Fruit fly (Drosophila melanogaster) whole organism, embryonic: ENCODE results near the gene CG31075.

ENCODE experiments used
- Antp ChIP-seq: fragments of 200-800 bp; sonication (Bioruptor generic); optimal IDR thresholded peaks from 3 replicates; lab custom pipeline; 2016; ENCODE audit warnings: missing biosample characterization, missing genetic modification characterization
- Atf6 ChIP-seq: fragments of 200-800 bp; sonication (Bioruptor generic); IDR thresholded peaks from 2 replicates; pipeline ENCODE4 v1.3.6; 2022; ENCODE audit warnings: missing biosample characterization, missing genetic modification characterization
- CG10366 ChIP-seq: fragments of 200-800 bp; sonication (Bioruptor generic); IDR thresholded peaks from 2 replicates; pipeline ENCODE4 v1.3.6; 2022; ENCODE audit warnings: missing biosample characterization, missing genetic modification characterization
- CG11504 ChIP-seq: fragments of 200-800 bp; sonication (Bioruptor generic); optimal IDR thresholded peaks from 3 replicates; lab custom pipeline; 2019; ENCODE audit warnings: missing biosample characterization, mild to moderate bottlenecking, missing genetic modification characterization, moderate library complexity
- CG11560 ChIP-seq: fragments of 200-800 bp; sonication (Bioruptor generic); IDR thresholded peaks from 3 replicates; pipeline ENCODE4 v1.3.6; 2022; ENCODE audit warnings: missing biosample characterization, missing genetic modification characterization
- CG13123 ChIP-seq: fragments of 200-800 bp; sonication (Bioruptor generic); optimal IDR thresholded peaks from 2 replicates; lab custom pipeline; 2016; ENCODE audit warnings: missing biosample characterization, missing genetic modification characterization
- CG13296 ChIP-seq: fragments of 200-800 bp; sonication (Bioruptor generic); optimal IDR thresholded peaks from 3 replicates; lab custom pipeline; 2018; ENCODE audit warnings: missing biosample characterization, mild to moderate bottlenecking, missing genetic modification characterization
- CG14860 ChIP-seq: fragments of 200-800 bp; sonication (Bioruptor generic); IDR thresholded peaks from 3 replicates; pipeline ENCODE4 v1.3.6; 2022; ENCODE audit warnings: missing biosample characterization, missing genetic modification characterization; ENCODE audit not compliant: partially characterized antibody
- CG15479 ChIP-seq: fragments of 200-800 bp; sonication (Bioruptor generic); optimal IDR thresholded peaks from 3 replicates; lab custom pipeline; 2019; ENCODE audit warnings: missing biosample characterization, mild to moderate bottlenecking, missing genetic modification characterization, moderate library complexity
- CG17359 ChIP-seq: fragments of 200-800 bp; sonication (Bioruptor generic); optimal IDR thresholded peaks from 3 replicates; lab custom pipeline; 2018; ENCODE audit warnings: missing biosample characterization, mild to moderate bottlenecking, missing genetic modification characterization, moderate library complexity
- CG1832 ChIP-seq: fragments of 200-800 bp; sonication (Bioruptor generic); optimal IDR thresholded peaks from 2 replicates; lab custom pipeline; 2017; ENCODE audit warnings: missing biosample characterization, mild to moderate bottlenecking, missing genetic modification characterization, inconsistent platforms
- CG2202 ChIP-seq: fragments of 200-800 bp; sonication (Bioruptor generic); optimal IDR thresholded peaks from 2 replicates; lab custom pipeline; 2018; ENCODE audit warnings: missing biosample characterization, mild to moderate bottlenecking, missing genetic modification characterization
- CG2678 ChIP-seq: fragments of 200-800 bp; sonication (Bioruptor generic); optimal IDR thresholded peaks from 3 replicates; lab custom pipeline; 2019; ENCODE audit warnings: missing biosample characterization, mild to moderate bottlenecking, missing genetic modification characterization, moderate library complexity
- CG30403 ChIP-seq: fragments of 200-800 bp; sonication (Bioruptor generic); optimal IDR thresholded peaks from 3 replicates; lab custom pipeline; 2016; ENCODE audit warnings: missing biosample characterization, missing genetic modification characterization
- CG31441 ChIP-seq: fragments of 200-800 bp; sonication (Bioruptor generic); IDR thresholded peaks from 2 replicates; pipeline ENCODE4 v1.3.6; 2022; ENCODE audit warnings: missing biosample characterization, missing genetic modification characterization
- CG34422 ChIP-seq: fragments of 200-800 bp; sonication (Bioruptor generic); IDR thresholded peaks from 3 replicates; pipeline ENCODE4 v1.3.6; 2022; ENCODE audit warnings: missing biosample characterization, missing genetic modification characterization
- CG6654 ChIP-seq: fragments of 200-800 bp; sonication (Bioruptor generic); optimal IDR thresholded peaks from 2 replicates; lab custom pipeline; 2017; ENCODE audit warnings: missing biosample characterization, mild to moderate bottlenecking, missing genetic modification characterization
- CG9609 ChIP-seq: fragments of 200-800 bp; sonication (Bioruptor generic); optimal IDR thresholded peaks from 3 replicates; lab custom pipeline; 2016; ENCODE audit warnings: missing biosample characterization, missing genetic modification characterization
- Dll ChIP-seq: fragments of 200-800 bp; sonication (Bioruptor generic); IDR thresholded peaks from 4 replicates; pipeline ENCODE4 v1.3.6; 2022; ENCODE audit warnings: missing biosample characterization, missing genetic modification characterization; ENCODE audit not compliant: partially characterized antibody
- Doc2 ChIP-seq: fragments of 200-800 bp; sonication (Bioruptor generic); IDR thresholded peaks from 2 replicates; pipeline ENCODE4 v1.3.6; 2022; ENCODE audit warnings: missing biosample characterization, missing genetic modification characterization
- Doc3 ChIP-seq: fragments of 200-800 bp; sonication (Bioruptor generic); IDR thresholded peaks from 3 replicates; pipeline ENCODE4 v1.3.6; 2022; ENCODE audit warnings: missing biosample characterization, missing genetic modification characterization; ENCODE audit not compliant: partially characterized antibody
- E2f2 ChIP-seq: fragments of 200-800 bp; sonication (Bioruptor generic); IDR thresholded peaks from 2 replicates; pipeline ENCODE4 v1.3.6; 2022; ENCODE audit warnings: missing biosample characterization, missing genetic modification characterization
- Eip74EF ChIP-seq, 2 experiments: fragments of 200-800 bp in 1 of 2; fragments of >200 bp in 1 of 2; sonication (Bioruptor generic) in 1 of 2; optimal IDR thresholded peaks; 2 replicates each; lab custom pipeline; 2017 to 2019; ENCODE audit warnings: missing biosample characterization in 2 of 2, missing genetic modification characterization in 2 of 2, mild to moderate bottlenecking in 1 of 2, moderate library complexity in 1 of 2
- Ets65A ChIP-seq: fragments of 200-800 bp; sonication (Bioruptor generic); peaks from one replicate; lab custom pipeline; 2016; ENCODE audit warnings: missing biosample characterization, missing genetic modification characterization
- Fer1 ChIP-seq: fragments of 200-800 bp; sonication (Bioruptor generic); optimal IDR thresholded peaks from 2 replicates; lab custom pipeline; 2017; ENCODE audit warnings: missing biosample characterization, mild to moderate bottlenecking, missing genetic modification characterization
- Fer2 ChIP-seq: fragments of 200-800 bp; sonication (Bioruptor generic); optimal IDR thresholded peaks from 2 replicates; lab custom pipeline; 2018; ENCODE audit warnings: missing biosample characterization, mild to moderate bottlenecking, missing genetic modification characterization, moderate library complexity
- HLH54F ChIP-seq: fragments of 200-800 bp; sonication (Bioruptor generic); optimal IDR thresholded peaks from 3 replicates; lab custom pipeline; 2016; ENCODE audit warnings: missing biosample characterization, missing genetic modification characterization
- Hand ChIP-seq: fragments of 200-800 bp; sonication (Bioruptor generic); optimal IDR thresholded peaks from 2 replicates; lab custom pipeline; 2017; ENCODE audit warnings: mild to moderate bottlenecking, missing biosample characterization, missing genetic modification reagents, missing genetic modification characterization
- Lpt ChIP-seq: fragments of >200 bp; optimal IDR thresholded peaks from 2 replicates; lab custom pipeline; 2018; ENCODE audit warnings: missing biosample characterization, missing genetic modification characterization
- Med ChIP-seq: fragments of 200-800 bp; sonication (Bioruptor generic); peaks from one replicate; lab custom pipeline; 2016; ENCODE audit warnings: missing biosample characterization, missing genetic modification characterization, mild to moderate bottlenecking, inconsistent platforms, moderate library complexity
- Oli ChIP-seq: fragments of 200-800 bp; sonication (Bioruptor generic); optimal IDR thresholded peaks from 2 replicates; lab custom pipeline; 2018; ENCODE audit warnings: missing biosample characterization, mild to moderate bottlenecking, missing genetic modification characterization, moderate library complexity
- Sin3A ChIP-seq: fragments of >200 bp; optimal IDR thresholded peaks from 2 replicates; lab custom pipeline; 2018
- Sry-β ChIP-seq: fragments of 200-800 bp; sonication (Bioruptor generic); optimal IDR thresholded peaks from 2 replicates; lab custom pipeline; 2018; ENCODE audit warnings: missing biosample characterization, mild to moderate bottlenecking, missing genetic modification characterization, moderate library complexity
- ato ChIP-seq: fragments of 200-800 bp; sonication (Bioruptor generic); IDR thresholded peaks from 2 replicates; pipeline ENCODE4 v1.3.6; 2022; ENCODE audit warnings: missing biosample characterization, missing genetic modification characterization; ENCODE audit not compliant: partially characterized antibody
- chinmo ChIP-seq: fragments of 200-800 bp; sonication (Bioruptor generic); IDR thresholded peaks from 4 replicates; pipeline ENCODE4 v1.3.6; 2022; ENCODE audit warnings: missing biosample characterization, missing genetic modification characterization; ENCODE audit not compliant: partially characterized antibody
- crp ChIP-seq, 2 experiments: fragments of 200-800 bp; sonication (Bioruptor generic); optimal IDR thresholded peaks; 2 replicates in 1 of 2; 3 replicates in 1 of 2; lab custom pipeline; 2017; ENCODE audit warnings: missing biosample characterization in 2 of 2, missing genetic modification characterization in 2 of 2, mild to moderate bottlenecking in 1 of 2, moderate library complexity in 1 of 2
- exex ChIP-seq: fragments of 200-800 bp; sonication (Bioruptor generic); optimal IDR thresholded peaks from 4 replicates; lab custom pipeline; 2018; ENCODE audit warnings: missing biosample characterization, mild to moderate bottlenecking, missing genetic modification characterization, moderate library complexity
- grn ChIP-seq: fragments of 200-800 bp; sonication (Bioruptor generic); optimal IDR thresholded peaks from 3 replicates; lab custom pipeline; 2017; ENCODE audit warnings: missing biosample characterization, missing genetic modification characterization
- lab ChIP-seq: fragments of 200-800 bp; sonication (Bioruptor generic); optimal IDR thresholded peaks from 3 replicates; lab custom pipeline; 2017; ENCODE audit warnings: missing biosample characterization, missing genetic modification characterization, mild to moderate bottlenecking, moderate library complexity, missing genetic modification reagents
- lilli ChIP-seq: fragments of 200-800 bp; sonication (Bioruptor generic); optimal IDR thresholded peaks from 3 replicates; lab custom pipeline; 2016; ENCODE audit warnings: missing biosample characterization, missing genetic modification characterization
- maf-S ChIP-seq: fragments of 200-800 bp; sonication (Bioruptor generic); optimal IDR thresholded peaks from 2 replicates; lab custom pipeline; 2016; ENCODE audit warnings: missing biosample characterization, missing genetic modification characterization
- nom ChIP-seq: fragments of 200-800 bp; sonication (Bioruptor generic); optimal IDR thresholded peaks from 2 replicates; lab custom pipeline; 2017; ENCODE audit warnings: missing biosample characterization, missing genetic modification characterization, mild to moderate bottlenecking, moderate library complexity, missing genetic modification reagents
- sr ChIP-seq: fragments of 200-800 bp; sonication (Bioruptor generic); IDR thresholded peaks from 3 replicates; pipeline ENCODE4 v1.3.6; 2022; ENCODE audit warnings: missing biosample characterization, missing genetic modification characterization
- sug ChIP-seq: fragments of 200-800 bp; optimal IDR thresholded peaks from 2 replicates; lab custom pipeline; 2019; ENCODE audit warnings: missing biosample characterization, mild to moderate bottlenecking, missing genetic modification characterization, moderate library complexity
- trem ChIP-seq: fragments of 200-800 bp; optimal IDR thresholded peaks from 3 replicates; lab custom pipeline; 2019; ENCODE audit warnings: missing biosample characterization, mild to moderate bottlenecking, missing genetic modification characterization, moderate library complexity
- wor ChIP-seq: fragments of 200-800 bp; sonication (Bioruptor generic); IDR thresholded peaks from 2 replicates; pipeline ENCODE4 v1.3.6; 2022; ENCODE audit warnings: missing biosample characterization, missing genetic modification characterization
- zfh2 ChIP-seq: fragments of 200-800 bp; sonication (Bioruptor generic); optimal IDR thresholded peaks from 2 replicates; lab custom pipeline; 2016; ENCODE audit warnings: missing biosample characterization, missing genetic modification characterization

The CG31075 gene

dm6 chr3R:26987455-26987854 lies 862 bp downstream of the CG31075 start (continued):
- TF ChIP-seq CG11560 (tag; lab: Robert Waterston, UW) (no peak), exex (peak; percentile 88), nom (GFP tag; lab: Kevin White, UChicago) (no peak), CG13296 (GFP tag; lab: Kevin White, UChicago) (peak; percentile 50), CG1832 (GFP tag; lab: Kevin White, UChicago) (no peak), Ets65A (peak; percentile 3), Fer2 (no peak)

dm6 chr3R:26984437-26984836 lies 3.9 kb downstream of the CG31075 start:
- TF ChIP-seq Hand (GFP tag; lab: Kevin White, UChicago) = no peak
- TF ChIP-seq CG14860 (GFP tag; lab: Robert Waterston, UW) = no peak
- peak; percentile 77 for TF ChIP-seq exex
- peak; percentile 52 for TF ChIP-seq grn (GFP tag; lab: Kevin White, UChicago)

- TF ChIP-seq Med (GFP tag; lab: Kevin White, UChicago) (peak; percentile 52), ato (GFP tag; lab: Robert Waterston, UW) (no peak), wor (GFP tag; lab: Robert Waterston, UW) (no peak), CG30403 (GFP tag; lab: Kevin White, UChicago) (no peak), CG11504 (no peak), sr (GFP tag; lab: Robert Waterston, UW) (no peak), Oli (tag; lab: Kevin White, UChicago) (no peak), CG34422 (GFP tag; lab: Robert Waterston, UW) (no peak), E2f2 (GFP tag; lab: Robert Waterston, UW) (no peak), Dll (GFP tag; lab: Robert Waterston, UW) (no peak), zfh2 (GFP tag; lab: Kevin White, UChicago) (no peak), Lpt (GFP tag; lab: Kevin White, UChicago) (no peak), CG6654 (no peak), CG10366 (GFP tag; lab: Robert Waterston, UW) (no peak), lab (no peak), Antp (GFP tag; lab: Kevin White, UChicago) (no peak), Doc2 (no peak), CG11560 (tag; lab: Robert Waterston, UW) (no peak), CG1832 (GFP tag; lab: Kevin White, UChicago) (no peak), Doc3 (no peak), trem (tag; lab: Kevin White, UChicago) (no peak), CG2202 (tag; lab: Kevin White, UChicago) (no peak), Ets65A (no peak), CG15479 (no peak), chinmo (GFP tag; lab: Robert Waterston, UW) (0 out of 4 replicates have a peak, but pooled peaks have one; percentile 50), Fer1 (no peak), maf-S (no peak), HLH54F (GFP tag; lab: Kevin White, UChicago) (no peak), CG9609 (GFP tag; lab: Kevin White, UChicago) (no peak), Eip74EF (GFP tag; optimal IDR thresholded peaks at IDR 0.05; lab: Kevin White, UChicago) (peak in 1 of 2 experiments; percentile 13), crp (GFP tag; optimal IDR thresholded peaks at IDR 0.05; lab: Kevin White, UChicago) (no peak), CG31441 (no peak), lilli (GFP tag; lab: Kevin White, UChicago) (no peak), Sry-β (GFP tag; lab: Kevin White, UChicago) (no peak), CG13123 (no peak), CG2678 (peak; percentile 17), sug (no peak), Atf6 (GFP tag; lab: Robert Waterston, UW) (peak; percentile 18; the same call in 1 of the 2 replicates), Sin3A (lab: Kevin White, UChicago) (no peak), CG17359 (tag; lab: Kevin White, UChicago) (no peak)
Measured at dm6 chr3R:26982106-26982505, 6.2 kb downstream of the CG31075 start.
